Worm (Caenorhabditis elegans) whole organism, L3 larva: ENCODE measurements around the gene srw-137.

Source experiments
- R02D3.7 ChIP-seq: fragments of 150-350 bp; optimal IDR thresholded peaks from 2 replicates; lab custom pipeline; 2014; ENCODE audit warnings: missing biosample characterization, missing genetic modification characterization
- aly-2 ChIP-seq: fragments of 150-350 bp; optimal IDR thresholded peaks from 2 replicates; lab custom pipeline; 2014; ENCODE audit warnings: missing biosample characterization, missing genetic modification characterization
- ama-1 ChIP-seq: fragments of 150-350 bp; optimal IDR thresholded peaks from 2 replicates; lab custom pipeline; 2018
- ceh-82 ChIP-seq: fragments of 150-350 bp; optimal IDR thresholded peaks from 2 replicates; lab custom pipeline; 2014; ENCODE audit warnings: missing biosample characterization, missing genetic modification characterization
- ceh-9 ChIP-seq: sonication (generic microtip); optimal IDR thresholded peaks from 2 replicates; lab custom pipeline; 2018; ENCODE audit warnings: missing biosample characterization, missing genetic modification characterization
- daf-12 ChIP-seq: fragments of 150-350 bp; optimal IDR thresholded peaks from 2 replicates; lab custom pipeline; 2014; ENCODE audit warnings: missing biosample characterization, missing genetic modification reagents, missing genetic modification characterization
- egl-27 ChIP-seq: sonication (generic microtip); optimal IDR thresholded peaks from 4 replicates; lab custom pipeline; 2017; ENCODE audit warnings: missing biosample characterization, missing genetic modification reagents, missing genetic modification characterization
- elt-2 ChIP-seq: sonication (generic microtip); optimal IDR thresholded peaks from 2 replicates; lab custom pipeline; 2016; ENCODE audit warnings: missing genetic modification reagents, mild to moderate bottlenecking, missing genetic modification characterization, missing compliant biosample characterization
- elt-3 ChIP-seq, 3 experiments: fragments of 150-350 bp in 1 of 3; sonication (generic microtip) in 2 of 3; optimal IDR thresholded peaks; 2 replicates in 2 of 3; 4 replicates in 1 of 3; lab custom pipeline; 2014 to 2017; ENCODE audit warnings: missing biosample characterization in 3 of 3, missing genetic modification characterization in 3 of 3
- fkh-10 ChIP-seq: sonication (generic microtip); optimal IDR thresholded peaks from 2 replicates; lab custom pipeline; 2017; ENCODE audit warnings: missing biosample characterization, missing genetic modification reagents, missing genetic modification characterization
- fkh-2 ChIP-seq: fragments of 150-350 bp; optimal IDR thresholded peaks from 2 replicates; lab custom pipeline; 2014; ENCODE audit warnings: missing biosample characterization, missing genetic modification reagents, missing genetic modification characterization
- fos-1 ChIP-seq: fragments of 150-350 bp; optimal IDR thresholded peaks from 2 replicates; lab custom pipeline; 2014; ENCODE audit warnings: missing biosample characterization, missing genetic modification characterization
- hmg-11 ChIP-seq: sonication (generic microtip); optimal IDR thresholded peaks from 2 replicates; lab custom pipeline; 2016; ENCODE audit warnings: missing genetic modification characterization, missing compliant biosample characterization
- jun-1 ChIP-seq: fragments of 150-350 bp; optimal IDR thresholded peaks from 2 replicates; lab custom pipeline; 2014; ENCODE audit warnings: missing biosample characterization, missing genetic modification reagents, missing genetic modification characterization
- lin-15B ChIP-seq: fragments of 150-350 bp; optimal IDR thresholded peaks from 2 replicates; lab custom pipeline; 2014; ENCODE audit warnings: missing biosample characterization, missing genetic modification characterization
- lin-39 ChIP-seq: fragments of 150-350 bp; optimal IDR thresholded peaks from 2 replicates; lab custom pipeline; 2018; ENCODE audit warnings: missing biosample characterization, missing genetic modification reagents, missing genetic modification characterization
- lsy-12 ChIP-seq: sonication (generic microtip); optimal IDR thresholded peaks from 2 replicates; lab custom pipeline; 2016; ENCODE audit warnings: mild to moderate bottlenecking, missing genetic modification characterization, missing compliant biosample characterization
- nhr-11 ChIP-seq: fragments of 150-350 bp; optimal IDR thresholded peaks from 2 replicates; lab custom pipeline; 2014; ENCODE audit warnings: missing biosample characterization, missing genetic modification characterization
- nhr-12 ChIP-seq: fragments of 150-350 bp; optimal IDR thresholded peaks from 2 replicates; lab custom pipeline; 2014; ENCODE audit warnings: missing biosample characterization, missing genetic modification characterization
- nhr-23 ChIP-seq: fragments of 150-350 bp; optimal IDR thresholded peaks from 2 replicates; lab custom pipeline; 2014; ENCODE audit warnings: missing biosample characterization, missing genetic modification reagents, missing genetic modification characterization
- nhr-237 ChIP-seq: fragments of 150-350 bp; optimal IDR thresholded peaks from 2 replicates; lab custom pipeline; 2014; ENCODE audit warnings: missing biosample characterization, missing genetic modification characterization
- nhr-25 ChIP-seq: sonication (generic microtip); optimal IDR thresholded peaks from 2 replicates; lab custom pipeline; 2017; ENCODE audit warnings: missing biosample characterization, missing genetic modification characterization
- nhr-28 ChIP-seq: fragments of 150-350 bp; optimal IDR thresholded peaks from 2 replicates; lab custom pipeline; 2014; ENCODE audit warnings: missing biosample characterization, missing genetic modification characterization
- nhr-43 ChIP-seq: sonication (generic microtip); optimal IDR thresholded peaks from 2 replicates; lab custom pipeline; 2016; ENCODE audit warnings: mild to moderate bottlenecking, missing genetic modification characterization, missing compliant biosample characterization; ENCODE audit not compliant: poor library complexity, severe bottlenecking
- nhr-67 ChIP-seq: fragments of 150-350 bp; optimal IDR thresholded peaks from 2 replicates; lab custom pipeline; 2014; ENCODE audit warnings: missing biosample characterization, missing genetic modification characterization
- nhr-76 ChIP-seq: fragments of 150-350 bp; sonication (generic microtip); optimal IDR thresholded peaks from 5 replicates; lab custom pipeline; 2014; ENCODE audit warnings: missing biosample characterization, missing genetic modification characterization
- nhr-77 ChIP-seq: fragments of 150-350 bp; optimal IDR thresholded peaks from 2 replicates; lab custom pipeline; 2014; ENCODE audit warnings: missing biosample characterization, missing genetic modification characterization
- pha-4 ChIP-seq: fragments of 150-350 bp; optimal IDR thresholded peaks from 2 replicates; lab custom pipeline; 2014; ENCODE audit warnings: missing biosample characterization, missing genetic modification reagents, missing genetic modification characterization
- pqm-1 ChIP-seq: fragments of 150-350 bp; optimal IDR thresholded peaks from 2 replicates; lab custom pipeline; 2017; ENCODE audit warnings: missing biosample characterization, missing genetic modification characterization, inconsistent platforms
- sea-2 ChIP-seq: fragments of 150-350 bp; sonication (generic microtip); optimal IDR thresholded peaks from 4 replicates; lab custom pipeline; 2014; ENCODE audit warnings: missing biosample characterization, missing genetic modification reagents, missing genetic modification characterization
- skn-1 ChIP-seq: fragments of 150-350 bp; optimal IDR thresholded peaks from 2 replicates; lab custom pipeline; 2014; ENCODE audit warnings: missing biosample characterization, missing genetic modification characterization
- snpc-4 ChIP-seq: fragments of 150-350 bp; optimal IDR thresholded peaks from 2 replicates; lab custom pipeline; 2014; ENCODE audit warnings: missing biosample characterization, missing genetic modification characterization
- unc-62 ChIP-seq: fragments of 150-350 bp; sonication (generic microtip); optimal IDR thresholded peaks from 4 replicates; lab custom pipeline; 2014; ENCODE audit warnings: missing biosample characterization, missing genetic modification reagents, missing genetic modification characterization
- ztf-11 ChIP-seq: fragments of 150-350 bp; optimal IDR thresholded peaks from 2 replicates; lab custom pipeline; 2014; ENCODE audit warnings: missing biosample characterization, missing genetic modification characterization
- ztf-4 ChIP-seq: fragments of 150-350 bp; optimal IDR thresholded peaks from 2 replicates; lab custom pipeline; 2014; ENCODE audit warnings: missing biosample characterization, missing genetic modification characterization

The srw-137 gene

ce11 chrV:2943859-2944258 lies at the start of gene srw-137:
TSS of gene srw-137 (minus strand) at chrV:2943959.
- no peak for TF ChIP-seq egl-27 (tag; lab: Kevin White, UChicago)
- TF ChIP-seq pha-4 (tag; lab: Kevin White, UChicago): no peak
- no peak for TF ChIP-seq elt-2
- no peak for TF ChIP-seq jun-1 (tag; lab: Kevin White, UChicago)
- TF ChIP-seq nhr-23: no peak
- TF ChIP-seq nhr-43 (tag; lab: Kevin White, UChicago): no peak
- no peak for TF ChIP-seq ceh-82 (tag; lab: Kevin White, UChicago)
- no peak for TF ChIP-seq ceh-9 (tag; lab: Kevin White, UChicago)
- TF ChIP-seq nhr-25: no peak

ce11 chrV:2992060-2992459 lies 48.3 kb upstream of the srw-137 start:
- TF ChIP-seq nhr-28 (tag; lab: Kevin White, UChicago): no peak
- TF ChIP-seq fkh-10 (GFP tag; lab: Kevin White, UChicago): no peak
- TF ChIP-seq nhr-43 (tag; lab: Kevin White, UChicago): no peak
- TF ChIP-seq nhr-25: no peak
- TF ChIP-seq fos-1 (tag; lab: Kevin White, UChicago): no peak
- TF ChIP-seq ztf-4 (tag; lab: Kevin White, UChicago): no peak
- TF ChIP-seq lin-15B (tag; lab: Kevin White, UChicago): no peak
- TF ChIP-seq, all 47 proteins: peak for 0

- TF ChIP-seq skn-1: no peak
- TF ChIP-seq nhr-11 (tag; lab: Kevin White, UChicago): no peak
- TF ChIP-seq fkh-2: no peak
- no peak for TF ChIP-seq elt-3 (tag; optimal IDR thresholded peaks at IDR 0.05; lab: Kevin White, UChicago)
- TF ChIP-seq aly-2: no peak
- TF ChIP-seq fos-1 (tag; lab: Kevin White, UChicago): no peak
- no peak for TF ChIP-seq snpc-4 (tag; lab: Kevin White, UChicago)
Observed at ce11 chrV:2991485-2991884, 47.7 kb upstream of the srw-137 start, which contains the start of gene srw-121. TSS of gene srw-121 (minus strand) at chrV:2991585.

- TF ChIP-seq pqm-1 (no peak), snpc-4 (tag; lab: Kevin White, UChicago) (no peak), ama-1 (lab: Kevin White, UChicago) (no peak), ztf-11 (tag; lab: Kevin White, UChicago) (no peak), ceh-82 (tag; lab: Kevin White, UChicago) (no peak)
Observed at ce11 chrV:2987407-2987806, 43.6 kb upstream of the srw-137 start, which contains the start of gene srh-85. TSS of gene srh-85 (minus strand) at chrV:2987507.

- TF ChIP-seq hmg-11: no peak
- no peak for TF ChIP-seq nhr-12
- no peak for TF ChIP-seq daf-12 (tag; lab: Kevin White, UChicago)
- TF ChIP-seq lin-39 (tag; lab: Kevin White, UChicago): no peak
- no peak for TF ChIP-seq fkh-2
- no peak for TF ChIP-seq nhr-43 (tag; lab: Kevin White, UChicago)
- TF ChIP-seq nhr-237 (tag; lab: Kevin White, UChicago): no peak
Observed at ce11 chrV:2985309-2985708, 41.5 kb upstream of the srw-137 start, which contains the start of gene srw-139. TSS of gene srw-139 (minus strand) at chrV:2985409.

- TF ChIP-seq nhr-12 (no peak), lsy-12 (tag; lab: Kevin White, UChicago) (no peak), aly-2 (no peak), nhr-76 (no peak), unc-62 (GFP tag; lab: Kevin White, UChicago) (no peak), nhr-43 (tag; lab: Kevin White, UChicago) (no peak), egl-27 (tag; lab: Kevin White, UChicago) (no peak), pqm-1 (no peak), nhr-67 (no peak), nhr-77 (no peak), sea-2 (GFP tag; lab: Kevin White, UChicago) (no peak), jun-1 (tag; lab: Kevin White, UChicago) (no peak), ama-1 (lab: Kevin White, UChicago) (no peak), ceh-9 (tag; lab: Kevin White, UChicago) (no peak), R02D3.7 (tag; lab: Kevin White, UChicago) (no peak)
Observed at ce11 chrV:2983351-2983750, 39.6 kb upstream of the srw-137 start, which contains the start of gene srw-117. TSS of gene srw-117 (minus strand) at chrV:2983451.
